Worm (Caenorhabditis elegans): ENCODE measurements around the gene R12C12.7.

DNA sequence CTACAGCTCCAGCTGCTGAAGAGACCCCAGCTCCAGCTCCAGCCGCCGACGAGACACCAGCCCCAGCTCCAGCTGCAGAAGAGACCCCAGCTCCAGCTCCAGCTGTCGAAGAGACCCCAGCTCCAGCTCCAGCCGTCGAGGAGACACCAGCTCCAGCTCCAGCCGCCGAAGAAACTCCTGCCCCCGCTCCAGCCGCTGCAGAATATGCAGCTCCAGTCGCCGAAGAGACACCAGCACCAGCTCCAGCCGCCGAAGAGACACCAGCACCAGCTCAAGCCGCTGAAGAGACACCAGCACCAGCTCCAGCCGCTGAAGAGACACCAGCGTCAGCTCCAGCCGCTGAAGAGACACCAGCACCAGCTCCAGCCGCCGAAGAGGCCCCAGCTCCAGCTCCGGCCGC is 33.2 kb downstream of the R12C12.7 start:
- TF ChIP-seq ztf-11 (tag; optimal IDR thresholded peaks at IDR 0.05), result no peak
- no peak for TF ChIP-seq Y116A8C.19 (tag; optimal IDR thresholded peaks at IDR 0.05; ENCODE audit: borderline replicate concordance)
- TF ChIP-seq isw-1 (GFP tag; IDR thresholded peaks at IDR 0.05), result no peak
- TF ChIP-seq elt-3 (tag; optimal IDR thresholded peaks at IDR 0.05), result no peak
- TF ChIP-seq alr-1 (tag; optimal IDR thresholded peaks at IDR 0.05; ENCODE audit: borderline replicate concordance), result no peak
- TF ChIP-seq nhr-28 (tag; optimal IDR thresholded peaks at IDR 0.05), result no peak
- TF ChIP-seq mef-2 (tag; optimal IDR thresholded peaks at IDR 0.05), result no peak
- no peak for TF ChIP-seq lin-13 (GFP tag; optimal IDR thresholded peaks at IDR 0.05)
- no peak for TF ChIP-seq tbx-2 (tag; optimal IDR thresholded peaks at IDR 0.05)
